Worm (Caenorhabditis elegans) whole organism, young adult: ENCODE measurements around the gene K02F6.8.

Experiments used
- F49E8.2 ChIP-seq: sonication (generic microtip); optimal IDR thresholded peaks from 3 replicates; lab custom pipeline; 2017; ENCODE audit warnings: missing genetic modification characterization, mild to moderate bottlenecking, missing compliant biosample characterization, antibody characterized with exemption, moderate library complexity; ENCODE audit not compliant: insufficient read depth
- him-1 ChIP-seq: sonication (generic microtip); optimal IDR thresholded peaks from 2 replicates; lab custom pipeline; 2016; ENCODE audit warnings: missing genotype, missing genetic modification reagents, missing genetic modification characterization, missing compliant biosample characterization
- madf-6 ChIP-seq: fragments of 200-800 bp; sonication (Bioruptor generic); IDR thresholded peaks from 2 replicates; pipeline ENCODE4 v1.3.6; 2022; ENCODE audit warnings: missing genetic modification reagents, missing genetic modification characterization, missing compliant biosample characterization

ce11 chrII:2583044-2583443, 48.2 kb upstream of the K02F6.8 start, which contains the start of gene sri-74:
- TF ChIP-seq him-1, result no peak
- TF ChIP-seq F49E8.2, result no peak
- TF ChIP-seq madf-6 (GFP tag; lab: Robert Waterston, UW), result no peak
